Worm (Caenorhabditis elegans): ENCODE data around the gene nep-2.

ce11 chrII:2758476-2758875, 32.9 kb upstream of the nep-2 start, which contains the start of gene fbxb-107:
- TF ChIP-seq B0310.2 (tag; optimal IDR thresholded peaks at IDR 0.05) (no peak), ama-1 (optimal IDR thresholded peaks at IDR 0.05) (no peak), tbx-11 (GFP tag; IDR thresholded peaks at IDR 0.05) (no peak)

All from whole organism, early embryonic.